Fruit fly (Drosophila melanogaster) whole organism, pupa: ENCODE data around the gene CG16772.
A peak's percentile ranks its signal among the peaks of the same experiment; 100 is the strongest.

ENCODE experiments used
- CG10348 ChIP-seq: fragments of 200-800 bp; sonication (Bioruptor generic); IDR thresholded peaks from 2 replicates; pipeline ENCODE4 v1.3.6; 2022; ENCODE audit warnings: missing biosample characterization, missing genetic modification characterization
- CG12605 ChIP-seq: fragments of 200-800 bp; sonication (Bioruptor generic); IDR thresholded peaks from 2 replicates; pipeline ENCODE4 v1.3.6; 2022; ENCODE audit warnings: missing biosample characterization, missing genetic modification characterization
- CG13204 ChIP-seq: fragments of 200-800 bp; sonication (Bioruptor generic); optimal IDR thresholded peaks from 2 replicates; lab custom pipeline; 2018; ENCODE audit warnings: missing biosample characterization, mild to moderate bottlenecking, missing genetic modification characterization, moderate library complexity
- CG14655 ChIP-seq: fragments of 200-800 bp; sonication (Bioruptor generic); optimal IDR thresholded peaks from 3 replicates; lab custom pipeline; 2017; ENCODE audit warnings: mild to moderate bottlenecking, missing biosample characterization, missing genetic modification reagents, missing genetic modification characterization
- CG15710 ChIP-seq: fragments of 200-800 bp; sonication (Bioruptor generic); optimal IDR thresholded peaks from 2 replicates; lab custom pipeline; 2018; ENCODE audit warnings: missing biosample characterization, mild to moderate bottlenecking, missing genetic modification characterization, moderate library complexity
- CG17806 ChIP-seq: fragments of 200-800 bp; sonication (Bioruptor generic); optimal IDR thresholded peaks from 2 replicates; lab custom pipeline; 2018; ENCODE audit warnings: missing biosample characterization, mild to moderate bottlenecking, missing genetic modification characterization, moderate library complexity
- CG32121 ChIP-seq: fragments of 200-800 bp; sonication (Bioruptor generic); IDR thresholded peaks from 2 replicates; pipeline ENCODE4 v1.3.6; 2022; ENCODE audit warnings: missing biosample characterization, missing genetic modification characterization
- CG34367 ChIP-seq: fragments of 200-800 bp; sonication (Bioruptor generic); optimal IDR thresholded peaks from 2 replicates; lab custom pipeline; 2018; ENCODE audit warnings: missing biosample characterization, mild to moderate bottlenecking, missing genetic modification characterization
- CG4496 ChIP-seq: fragments of 200-800 bp; sonication (Bioruptor generic); IDR thresholded peaks from 3 replicates; pipeline ENCODE4 v1.3.6; 2022; ENCODE audit warnings: missing biosample characterization, missing genetic modification characterization
- CG8159 ChIP-seq: fragments of 200-800 bp; sonication (Bioruptor generic); optimal IDR thresholded peaks from 3 replicates; lab custom pipeline; 2018; ENCODE audit warnings: missing biosample characterization, mild to moderate bottlenecking, missing genetic modification characterization, moderate library complexity
- CG8301 ChIP-seq: fragments of 200-800 bp; sonication (Bioruptor generic); optimal IDR thresholded peaks from 2 replicates; lab custom pipeline; 2018; ENCODE audit warnings: missing biosample characterization, mild to moderate bottlenecking, missing genetic modification characterization
- CG9948 ChIP-seq: fragments of 200-800 bp; sonication (Bioruptor generic); optimal IDR thresholded peaks from 2 replicates; lab custom pipeline; 2018; ENCODE audit warnings: missing biosample characterization, mild to moderate bottlenecking, missing genetic modification characterization, moderate library complexity
- D1 ChIP-seq: fragments of 200-800 bp; sonication (Bioruptor generic); optimal IDR thresholded peaks from 2 replicates; lab custom pipeline; 2018; ENCODE audit warnings: missing biosample characterization, mild to moderate bottlenecking, missing genetic modification characterization, moderate library complexity
- EcR ChIP-seq: fragments of 200-800 bp; sonication (Bioruptor generic); optimal IDR thresholded peaks from 3 replicates; lab custom pipeline; 2019; ENCODE audit warnings: missing biosample characterization, missing genetic modification characterization, mild to moderate bottlenecking, moderate library complexity, missing genetic modification reagents
- Ets98B ChIP-seq: fragments of 200-800 bp; sonication (Bioruptor generic); IDR thresholded peaks from 2 replicates; pipeline ENCODE4 v1.3.6; 2022; ENCODE audit warnings: missing biosample characterization, missing genetic modification characterization
- Pif1A ChIP-seq: fragments of 200-800 bp; sonication (Bioruptor generic); optimal IDR thresholded peaks from 3 replicates; lab custom pipeline; 2016; ENCODE audit warnings: missing biosample characterization, missing genetic modification characterization
- Pif1B ChIP-seq: fragments of 200-800 bp; sonication (Bioruptor generic); optimal IDR thresholded peaks from 3 replicates; lab custom pipeline; 2016; ENCODE audit warnings: missing biosample characterization, missing genetic modification characterization
- Snoo ChIP-seq: fragments of 200-800 bp; sonication (Bioruptor generic); optimal IDR thresholded peaks from 3 replicates; lab custom pipeline; 2017; ENCODE audit warnings: missing biosample characterization, mild to moderate bottlenecking, missing genetic modification characterization, inconsistent platforms
- fd96Ca ChIP-seq: fragments of 200-800 bp; sonication (Bioruptor generic); IDR thresholded peaks from 3 replicates; pipeline ENCODE4 v1.3.6; 2022; ENCODE audit warnings: missing biosample characterization, missing genetic modification characterization
- gl ChIP-seq: fragments of 200-800 bp; sonication (Bioruptor generic); optimal IDR thresholded peaks from 2 replicates; lab custom pipeline; 2018; ENCODE audit warnings: missing biosample characterization, mild to moderate bottlenecking, missing genetic modification characterization
- rn ChIP-seq: fragments of 200-800 bp; sonication (Bioruptor generic); IDR thresholded peaks from 2 replicates; pipeline ENCODE4 v1.3.6; 2022; ENCODE audit warnings: missing biosample characterization, missing genetic modification characterization

The CG16772 gene

dm6 chr2L:19962252-19962729 is at the start of gene CG16772, which contains the start of gene CG13965:
Gene CG16772 (plus strand): TSS chr2L:19962679.
Gene CG13965 (minus strand): TSS chr2L:19962352.
- no peak for TF ChIP-seq EcR (GFP tag; lab: Kevin White, UChicago)
- no peak for TF ChIP-seq CG17806 (tag; lab: Kevin White, UChicago)
- no peak for TF ChIP-seq CG8159 (tag; lab: Kevin White, UChicago)
- TF ChIP-seq CG4496 (GFP tag; lab: Robert Waterston, UW) = no peak
- TF ChIP-seq CG34367 (tag; lab: Kevin White, UChicago) = no peak
- no peak for TF ChIP-seq Pif1A
- no peak for TF ChIP-seq Ets98B (GFP tag; lab: Robert Waterston, UW)
- TF ChIP-seq gl (tag; lab: Kevin White, UChicago) = no peak
- TF ChIP-seq CG8301 (tag; lab: Kevin White, UChicago) = no peak
- TF ChIP-seq CG13204 (GFP tag; lab: Kevin White, UChicago) = no peak

dm6 chr2L:19913416-19913815 is 49.1 kb upstream of the CG16772 start, which contains the start of gene TotE:
Gene TotE (minus strand): TSS chr2L:19913516.
- no peak for TF ChIP-seq Snoo (tag; lab: Kevin White, UChicago)
- TF ChIP-seq CG32121 (GFP tag; lab: Robert Waterston, UW) = no peak
- no peak for TF ChIP-seq CG14655 (GFP tag; lab: Kevin White, UChicago)
- no peak for TF ChIP-seq CG8159 (tag; lab: Kevin White, UChicago)
- no peak for TF ChIP-seq D1 (tag; lab: Kevin White, UChicago)

dm6 chr2L:19915195-19915594 is 47.3 kb upstream of the CG16772 start:
- TF ChIP-seq CG34367 (tag; lab: Kevin White, UChicago) (no peak), CG17806 (tag; lab: Kevin White, UChicago) (no peak), CG4496 (GFP tag; lab: Robert Waterston, UW) (no peak), EcR (GFP tag; lab: Kevin White, UChicago) (no peak), CG8159 (tag; lab: Kevin White, UChicago) (peak; percentile 17), gl (tag; lab: Kevin White, UChicago) (no peak), rn (GFP tag; lab: Robert Waterston, UW) (no peak), CG32121 (GFP tag; lab: Robert Waterston, UW) (0 out of 2 replicates have a peak, but pooled peaks have one; percentile 15), Pif1A (no peak), Pif1B (GFP tag; lab: Kevin White, UChicago) (no peak), Ets98B (GFP tag; lab: Robert Waterston, UW) (no peak), CG9948 (no peak), Snoo (tag; lab: Kevin White, UChicago) (no peak), CG14655 (GFP tag; lab: Kevin White, UChicago) (no peak), fd96Ca (GFP tag; lab: Robert Waterston, UW) (no peak), D1 (tag; lab: Kevin White, UChicago) (peak; percentile 76)

dm6 chr2L:19916982-19917381 is 45.5 kb upstream of the CG16772 start:
- TF ChIP-seq Snoo (tag; lab: Kevin White, UChicago) = no peak
- TF ChIP-seq D1 (tag; lab: Kevin White, UChicago) = no peak
- no peak for TF ChIP-seq gl (tag; lab: Kevin White, UChicago)
- TF ChIP-seq CG15710 (tag; lab: Kevin White, UChicago) = no peak
- TF ChIP-seq CG13204 (GFP tag; lab: Kevin White, UChicago) = no peak
- no peak for TF ChIP-seq rn (GFP tag; lab: Robert Waterston, UW)
- no peak for TF ChIP-seq fd96Ca (GFP tag; lab: Robert Waterston, UW)
- TF ChIP-seq CG14655 (GFP tag; lab: Kevin White, UChicago) = no peak
- no peak for TF ChIP-seq Pif1A
- no peak for TF ChIP-seq CG9948
- no peak for TF ChIP-seq CG34367 (tag; lab: Kevin White, UChicago)
- TF ChIP-seq CG4496 (GFP tag; lab: Robert Waterston, UW) = peak; percentile 56; the same call in 1 of the 3 replicates
- TF ChIP-seq EcR (GFP tag; lab: Kevin White, UChicago) = peak; percentile 10
- TF ChIP-seq CG10348 (GFP tag; lab: Robert Waterston, UW) = no peak
- 0 out of 2 replicates have a peak, but pooled peaks have one; percentile 30 for TF ChIP-seq CG12605 (GFP tag; lab: Robert Waterston, UW)
- no peak for TF ChIP-seq Ets98B (GFP tag; lab: Robert Waterston, UW)
- TF ChIP-seq CG32121 (GFP tag; lab: Robert Waterston, UW) = peak; percentile 13; the same call in 1 of the 2 replicates
- no peak for TF ChIP-seq Pif1B (GFP tag; lab: Kevin White, UChicago)
- no peak for TF ChIP-seq CG17806 (tag; lab: Kevin White, UChicago)
- TF ChIP-seq CG8159 (tag; lab: Kevin White, UChicago) = no peak
- TF ChIP-seq CG8301 (tag; lab: Kevin White, UChicago) = no peak

- peak; percentile 54; the same call in 1 of the 3 replicates for TF ChIP-seq CG4496 (GFP tag; lab: Robert Waterston, UW)
- TF ChIP-seq Ets98B (GFP tag; lab: Robert Waterston, UW) = no peak
- TF ChIP-seq fd96Ca (GFP tag; lab: Robert Waterston, UW) = 0 out of 3 replicates have a peak, but pooled peaks have one; percentile 30
These were observed 44.6 kb upstream of the CG16772 start for dm6 chr2L:19917860-19918259.

dm6 chr2L:19923786-19924185 is 38.7 kb upstream of the CG16772 start:
- TF ChIP-seq CG15710 (tag; lab: Kevin White, UChicago) (no peak), fd96Ca (GFP tag; lab: Robert Waterston, UW) (no peak), CG32121 (GFP tag; lab: Robert Waterston, UW) (no peak)
